Fruit fly (Drosophila melanogaster) whole organism, prepupa: Measurements from ENCODE around the gene CG9917.

Source experiments
- CG1621 ChIP-seq: fragments of 200-800 bp; sonication (Bioruptor generic); optimal IDR thresholded peaks from 3 replicates; lab custom pipeline; 2018; ENCODE audit warnings: missing biosample characterization, mild to moderate bottlenecking, missing genetic modification characterization
- CG6276 ChIP-seq: fragments of 200-800 bp; sonication (Bioruptor generic); optimal IDR thresholded peaks from 2 replicates; lab custom pipeline; 2017; ENCODE audit warnings: missing biosample characterization, mild to moderate bottlenecking, missing genetic modification characterization
- CG7368 ChIP-seq: fragments of 200-800 bp; sonication (Bioruptor generic); optimal IDR thresholded peaks from 3 replicates; lab custom pipeline; 2016; ENCODE audit warnings: missing biosample characterization, missing genetic modification characterization
- Eip75B ChIP-seq: fragments of 200-800 bp; sonication (Bioruptor generic); optimal IDR thresholded peaks from 3 replicates; lab custom pipeline; 2016; ENCODE audit warnings: missing biosample characterization, missing genetic modification characterization
- Hr38 ChIP-seq: sonication (Bioruptor generic); optimal IDR thresholded peaks from 2 replicates; lab custom pipeline; 2016; ENCODE audit warnings: missing biosample characterization, missing genetic modification characterization
- Hr39 ChIP-seq: fragments of 200-800 bp; sonication (Bioruptor generic); optimal IDR thresholded peaks from 2 replicates; lab custom pipeline; 2016; ENCODE audit warnings: missing biosample characterization, missing genetic modification characterization
- Met ChIP-seq: fragments of 200-800 bp; sonication (Bioruptor generic); optimal IDR thresholded peaks from 3 replicates; lab custom pipeline; 2016; ENCODE audit warnings: missing biosample characterization, missing genetic modification characterization
- Sox102F ChIP-seq: fragments of 200-800 bp; sonication (Bioruptor generic); optimal IDR thresholded peaks from 2 replicates; lab custom pipeline; 2016; ENCODE audit warnings: missing biosample characterization, mild to moderate bottlenecking, missing genetic modification characterization
- Sox14 ChIP-seq: fragments of 200-800 bp; sonication (Bioruptor generic); optimal IDR thresholded peaks from 3 replicates; lab custom pipeline; 2016; ENCODE audit warnings: missing biosample characterization, missing genetic modification characterization
- dsx ChIP-seq: fragments of 200-800 bp; optimal IDR thresholded peaks from 3 replicates; lab custom pipeline; 2019; ENCODE audit warnings: missing biosample characterization, mild to moderate bottlenecking, missing genetic modification characterization, moderate library complexity; ENCODE audit not compliant: poor library complexity, severe bottlenecking
- eg ChIP-seq: fragments of 200-800 bp; sonication (Bioruptor generic); IDR thresholded peaks from 3 replicates; pipeline ENCODE4 v1.3.6; 2022; ENCODE audit warnings: missing biosample characterization, missing genetic modification characterization
- fkh ChIP-seq: fragments of 200-800 bp; sonication (Bioruptor generic); optimal IDR thresholded peaks from 3 replicates; lab custom pipeline; 2017; ENCODE audit warnings: missing biosample characterization, mild to moderate bottlenecking, missing genetic modification characterization, moderate library complexity
- lz ChIP-seq: fragments of 200-800 bp; sonication (Bioruptor generic); optimal IDR thresholded peaks from 3 replicates; lab custom pipeline; 2016; ENCODE audit warnings: missing biosample characterization, missing genetic modification characterization

dm6 chrX:16275168-16275853, 47.7 kb downstream of the CG9917 start:
- TF ChIP-seq CG7368 (no peak), Sox14 (GFP tag; lab: Kevin White, UChicago) (no peak), Hr38 (GFP tag; lab: Kevin White, UChicago) (no peak), Hr39 (no peak), eg (no peak), Sox102F (no peak), fkh (GFP tag; lab: Kevin White, UChicago) (no peak), Eip75B (GFP tag; lab: Kevin White, UChicago) (no peak), CG1621 (tag; lab: Kevin White, UChicago) (no peak), lz (GFP tag; lab: Kevin White, UChicago) (no peak), CG6276 (GFP tag; lab: Kevin White, UChicago) (no peak), dsx (GFP tag; lab: Kevin White, UChicago) (no peak), Met (GFP tag; lab: Kevin White, UChicago) (no peak)
